Worm (Caenorhabditis elegans) whole organism, midembryonic: ENCODE results near the gene C08F11.12.
"Not testable (repeated sequence)": the region's sequence is repeated elsewhere in the genome, so short reads cannot be mapped to it uniquely, and the experiment has no call there.

ENCODE experiments used
- T22C8.4 ChIP-seq: fragments of 200-800 bp; sonication (Bioruptor generic); IDR thresholded peaks from 2 replicates; pipeline ENCODE4 v1.3.6; 2022; ENCODE audit warnings: missing genetic modification characterization, missing compliant biosample characterization
- cog-1 ChIP-seq: sonication (generic microtip); optimal IDR thresholded peaks from 2 replicates; lab custom pipeline; 2016; ENCODE audit warnings: missing genetic modification characterization, missing compliant biosample characterization
- flt-1 ChIP-seq: fragments of 200-800 bp; sonication (Bioruptor generic); IDR thresholded peaks from 2 replicates; pipeline ENCODE4 v1.3.6; 2022; ENCODE audit warnings: missing genetic modification characterization, missing compliant biosample characterization
- klf-2 ChIP-seq: fragments of 200-800 bp; sonication (Bioruptor generic); conservative IDR thresholded peaks from 2 replicates; pipeline ENCODE4 v1.3.6; 2022; ENCODE audit warnings: missing genetic modification reagents, missing genetic modification characterization, missing compliant biosample characterization
- med-1 ChIP-seq: sonication (generic microtip); optimal IDR thresholded peaks from 2 replicates; lab custom pipeline; 2017; ENCODE audit warnings: missing genetic modification characterization, mild to moderate bottlenecking, missing compliant biosample characterization, antibody characterized with exemption, missing genetic modification reagents; ENCODE audit not compliant: insufficient read depth
- ref-1 ChIP-seq: fragments of 200-800 bp; sonication (Bioruptor generic); conservative IDR thresholded peaks from 2 replicates; pipeline ENCODE4 v1.3.6; 2022; ENCODE audit warnings: missing genetic modification reagents, missing genetic modification characterization, missing compliant biosample characterization
- tab-1 ChIP-seq: fragments of 200-800 bp; sonication (Bioruptor generic); IDR thresholded peaks from 2 replicates; pipeline ENCODE4 v1.3.6; 2022; ENCODE audit warnings: missing genetic modification characterization, missing compliant biosample characterization
- ztf-23 ChIP-seq: fragments of 200-800 bp; sonication (Bioruptor generic); IDR thresholded peaks from 2 replicates; pipeline ENCODE4 v1.3.6; 2022; ENCODE audit warnings: missing genetic modification reagents, missing genetic modification characterization, missing compliant biosample characterization
- ztf-29 ChIP-seq: fragments of 200-800 bp; sonication (Bioruptor generic); IDR thresholded peaks from 2 replicates; pipeline ENCODE4 v1.3.6; 2022; ENCODE audit warnings: missing genetic modification reagents, missing genetic modification characterization, missing compliant biosample characterization

Gene C08F11.12

ce11 chrIV:13664090-13664489 lies 12.8 kb upstream of the C08F11.12 start, which contains the start of gene Y45F10C.4:
Gene Y45F10C.4, minus strand, starts transcription at chrIV:13664190.
- no peak for TF ChIP-seq ztf-23 (GFP tag; lab: Robert Waterston, UW)
- no peak for TF ChIP-seq klf-2
- TF ChIP-seq T22C8.4 (GFP tag; lab: Robert Waterston, UW): no peak
- TF ChIP-seq med-1: no peak
- TF ChIP-seq cog-1 (tag; lab: Kevin White, UChicago): no peak
- no peak for TF ChIP-seq ref-1 (GFP tag; lab: Robert Waterston, UW)
- no peak for TF ChIP-seq tab-1
- no peak for TF ChIP-seq flt-1 (GFP tag; lab: Robert Waterston, UW)
- no peak for TF ChIP-seq ztf-29 (GFP tag; lab: Robert Waterston, UW)

- not testable (repeated sequence) for TF ChIP-seq tab-1; T22C8.4 (GFP tag; lab: Robert Waterston, UW); klf-2
These were observed 11.3 kb upstream of the C08F11.12 start, which contains the start of gene Y45F10C.2 for ce11 chrIV:13662570-13662969. Gene Y45F10C.2, minus strand, starts transcription at chrIV:13662670.

ce11 chrIV:13659449-13659848 lies 8.1 kb upstream of the C08F11.12 start, which contains the start of gene Y45F10C.1:
Gene Y45F10C.1, minus strand, starts transcription at chrIV:13659549.
- TF ChIP-seq ztf-23 (GFP tag; lab: Robert Waterston, UW); med-1; ref-1 (GFP tag; lab: Robert Waterston, UW): not testable (repeated sequence)

ce11 chrIV:13652023-13652422 lies 712 bp upstream of the C08F11.12 start, which contains the start of gene Y45F10C.6:
Gene Y45F10C.6, plus strand, starts transcription at chrIV:13652323.
- not testable (repeated sequence) for TF ChIP-seq ztf-23 (GFP tag; lab: Robert Waterston, UW); tab-1; klf-2

ce11 chrIV:13650238-13650637 lies 1.1 kb downstream of the C08F11.12 start, which contains the start of gene C08F11.17:
Gene C08F11.17, minus strand, starts transcription at chrIV:13650338.
- no peak for TF ChIP-seq med-1
- TF ChIP-seq ztf-23 (GFP tag; lab: Robert Waterston, UW): no peak
- TF ChIP-seq ref-1 (GFP tag; lab: Robert Waterston, UW): no peak
- no peak for TF ChIP-seq T22C8.4 (GFP tag; lab: Robert Waterston, UW)

- TF ChIP-seq T22C8.4 (GFP tag; lab: Robert Waterston, UW) (no peak), ztf-29 (GFP tag; lab: Robert Waterston, UW) (no peak), klf-2 (no peak), tab-1 (no peak), cog-1 (tag; lab: Kevin White, UChicago) (no peak), ref-1 (GFP tag; lab: Robert Waterston, UW) (no peak), ztf-23 (GFP tag; lab: Robert Waterston, UW) (no peak), flt-1 (GFP tag; lab: Robert Waterston, UW) (no peak), med-1 (no peak)
These were observed 2.2 kb downstream of the C08F11.12 start, which contains the start of gene C08F11.10 for ce11 chrIV:13649126-13649525. Gene C08F11.10, minus strand, starts transcription at chrIV:13649226.

- no peak for TF ChIP-seq cog-1 (tag; lab: Kevin White, UChicago)
- TF ChIP-seq med-1: no peak
- TF ChIP-seq ztf-23 (GFP tag; lab: Robert Waterston, UW): no peak
- TF ChIP-seq ref-1 (GFP tag; lab: Robert Waterston, UW): no peak
- TF ChIP-seq ztf-29 (GFP tag; lab: Robert Waterston, UW): no peak
- no peak for TF ChIP-seq tab-1
- TF ChIP-seq klf-2: no peak
- TF ChIP-seq T22C8.4 (GFP tag; lab: Robert Waterston, UW): no peak
- no peak for TF ChIP-seq flt-1 (GFP tag; lab: Robert Waterston, UW)
These were observed 3.8 kb downstream of the C08F11.12 start, which contains the start of gene ule-4 for ce11 chrIV:13647558-13647957. Gene ule-4, minus strand, starts transcription at chrIV:13647658.

ce11 chrIV:13645823-13646222 lies 5.5 kb downstream of the C08F11.12 start, which contains the start of gene srz-29:
Gene srz-29, minus strand, starts transcription at chrIV:13645923.
- TF ChIP-seq med-1: no peak
- no peak for TF ChIP-seq ztf-23 (GFP tag; lab: Robert Waterston, UW)
- no peak for TF ChIP-seq cog-1 (tag; lab: Kevin White, UChicago)
- TF ChIP-seq ztf-29 (GFP tag; lab: Robert Waterston, UW): no peak
- TF ChIP-seq tab-1: no peak
- no peak for TF ChIP-seq flt-1 (GFP tag; lab: Robert Waterston, UW)
- no peak for TF ChIP-seq ref-1 (GFP tag; lab: Robert Waterston, UW)
- no peak for TF ChIP-seq T22C8.4 (GFP tag; lab: Robert Waterston, UW)
- no peak for TF ChIP-seq klf-2

ce11 chrIV:13639027-13639426 lies 12.3 kb downstream of the C08F11.12 start, which contains the start of gene ugt-22:
Gene ugt-22, plus strand, starts transcription at chrIV:13639260.
- TF ChIP-seq tab-1 (no peak), ztf-23 (GFP tag; lab: Robert Waterston, UW) (no peak), klf-2 (no peak)

ce11 chrIV:13636975-13637374 lies 14.3 kb downstream of the C08F11.12 start, which contains the start of gene C08F11.7:
Gene C08F11.7, plus strand, starts transcription at chrIV:13637275.
- TF ChIP-seq klf-2 (no peak), flt-1 (GFP tag; lab: Robert Waterston, UW) (no peak), tab-1 (no peak), ztf-23 (GFP tag; lab: Robert Waterston, UW) (no peak), ztf-29 (GFP tag; lab: Robert Waterston, UW) (no peak), ref-1 (GFP tag; lab: Robert Waterston, UW) (no peak)

ce11 chrIV:13633165-13633564 lies 18.1 kb downstream of the C08F11.12 start, which contains the start of gene fbxa-98:
Gene fbxa-98, plus strand, starts transcription at chrIV:13633407.
- no peak for TF ChIP-seq ztf-23 (GFP tag; lab: Robert Waterston, UW)
- no peak for TF ChIP-seq tab-1
- no peak for TF ChIP-seq klf-2
- TF ChIP-seq ref-1 (GFP tag; lab: Robert Waterston, UW): no peak
- no peak for TF ChIP-seq cog-1 (tag; lab: Kevin White, UChicago)
- TF ChIP-seq flt-1 (GFP tag; lab: Robert Waterston, UW): no peak
- no peak for TF ChIP-seq med-1
- no peak for TF ChIP-seq T22C8.4 (GFP tag; lab: Robert Waterston, UW)
- TF ChIP-seq ztf-29 (GFP tag; lab: Robert Waterston, UW): no peak
